Worm (Caenorhabditis elegans) whole organism, early embryonic: Measurements from ENCODE around the gene C53A3.4.

ENCODE experiments used
- B0310.2 ChIP-seq: sonication (generic microtip); optimal IDR thresholded peaks from 2 replicates; lab custom pipeline; 2016; ENCODE audit warnings: mild to moderate bottlenecking, missing genetic modification characterization, missing compliant biosample characterization
- F13C5.2 ChIP-seq: sonication (generic microtip); optimal IDR thresholded peaks from 2 replicates; lab custom pipeline; 2017; ENCODE audit warnings: mild to moderate bottlenecking, missing genetic modification characterization, inconsistent platforms, missing compliant biosample characterization
- aly-1 ChIP-seq: sonication (generic microtip); optimal IDR thresholded peaks from 2 replicates; lab custom pipeline; 2016; ENCODE audit warnings: missing genetic modification characterization, missing compliant biosample characterization
- ama-1 ChIP-seq: fragments of 150-350 bp; optimal IDR thresholded peaks from 2 replicates; lab custom pipeline; 2014
- ceh-13 ChIP-seq: fragments of 200-800 bp; sonication (Bioruptor generic); optimal IDR thresholded peaks from 2 replicates; lab custom pipeline; 2018; ENCODE audit warnings: mild to moderate bottlenecking, missing genetic modification characterization, missing compliant biosample characterization
- ceh-36 ChIP-seq: sonication (generic microtip); optimal IDR thresholded peaks from 2 replicates; lab custom pipeline; 2016; ENCODE audit warnings: missing genetic modification characterization, inconsistent platforms, missing compliant biosample characterization
- ets-7 ChIP-seq: sonication (generic microtip); optimal IDR thresholded peaks from 2 replicates; lab custom pipeline; 2016; ENCODE audit warnings: missing genotype, missing genetic modification characterization, missing compliant biosample characterization
- flt-1 ChIP-seq: fragments of 200-800 bp; sonication (Bioruptor generic); IDR thresholded peaks from 2 replicates; pipeline ENCODE4 v1.3.6; 2022; ENCODE audit warnings: missing genetic modification characterization, missing compliant biosample characterization
- hmbx-1 ChIP-seq: sonication (generic microtip); optimal IDR thresholded peaks from 2 replicates; lab custom pipeline; 2016; ENCODE audit warnings: mild to moderate bottlenecking, missing genetic modification characterization, missing compliant biosample characterization
- hmg-4 ChIP-seq: fragments of 200-800 bp; sonication (Bioruptor generic); optimal IDR thresholded peaks from 2 replicates; lab custom pipeline; 2018; ENCODE audit warnings: mild to moderate bottlenecking, missing genetic modification characterization, missing compliant biosample characterization
- hnd-1 ChIP-seq: sonication (generic microtip); optimal IDR thresholded peaks from 2 replicates; lab custom pipeline; 2016; ENCODE audit warnings: missing genetic modification characterization, missing compliant biosample characterization
- pes-1 ChIP-seq: fragments of 200-800 bp; sonication (Bioruptor generic); IDR thresholded peaks from 2 replicates; pipeline ENCODE4 v1.3.6; 2022; ENCODE audit warnings: missing genetic modification reagents, missing genetic modification characterization, missing compliant biosample characterization
- scrt-1 ChIP-seq: fragments of 200-800 bp; sonication (Bioruptor generic); IDR thresholded peaks from 2 replicates; pipeline ENCODE4 v1.3.6; 2022; ENCODE audit warnings: missing genetic modification characterization, missing compliant biosample characterization
- sea-1 ChIP-seq: fragments of 200-800 bp; sonication (Bioruptor generic); conservative IDR thresholded peaks from 2 replicates; pipeline ENCODE4 v1.3.6; 2022; ENCODE audit warnings: missing genetic modification characterization, missing compliant biosample characterization
- tbx-11 ChIP-seq: fragments of 200-800 bp; sonication (Bioruptor generic); IDR thresholded peaks from 2 replicates; pipeline ENCODE4 v1.3.6; 2022; ENCODE audit warnings: missing genetic modification characterization, missing compliant biosample characterization
- tbx-37 ChIP-seq: fragments of 200-800 bp; sonication (Bioruptor generic); conservative IDR thresholded peaks from 2 replicates; pipeline ENCODE4 v1.3.6; 2022; ENCODE audit warnings: missing genetic modification reagents, missing genetic modification characterization, missing compliant biosample characterization
- tra-4 ChIP-seq: sonication (generic microtip); optimal IDR thresholded peaks from 2 replicates; lab custom pipeline; 2017; ENCODE audit warnings: missing genetic modification characterization, missing compliant biosample characterization

Gene C53A3.4

ce11 chrV:5758780-5759179 is at the start of gene C53A3.4:
Gene C53A3.4, minus strand, starts transcription at chrV:5758880.
- TF ChIP-seq ceh-36 (tag; lab: Kevin White, UChicago) (no peak), B0310.2 (tag; lab: Kevin White, UChicago) (no peak), aly-1 (no peak), scrt-1 (GFP tag; lab: Robert Waterston, UW) (no peak), sea-1 (no peak), pes-1 (GFP tag; lab: Robert Waterston, UW) (no peak), flt-1 (GFP tag; lab: Robert Waterston, UW) (no peak), ceh-13 (no peak), ets-7 (no peak), ama-1 (lab: Kevin White, UChicago) (no peak)

- TF ChIP-seq tbx-37 (GFP tag; lab: Robert Waterston, UW) (no peak), scrt-1 (GFP tag; lab: Robert Waterston, UW) (no peak), ceh-13 (no peak), ets-7 (no peak), pes-1 (GFP tag; lab: Robert Waterston, UW) (no peak), hmbx-1 (tag; lab: Kevin White, UChicago) (no peak), hnd-1 (no peak), ceh-36 (tag; lab: Kevin White, UChicago) (no peak), ama-1 (lab: Kevin White, UChicago) (no peak), hmg-4 (GFP tag; lab: Kevin White, UChicago) (no peak), aly-1 (no peak), tbx-11 (GFP tag; lab: Robert Waterston, UW) (no peak), F13C5.2 (no peak), tra-4 (no peak), B0310.2 (tag; lab: Kevin White, UChicago) (no peak), sea-1 (no peak), flt-1 (GFP tag; lab: Robert Waterston, UW) (no peak)
Observed at ce11 chrV:5805467-5805866, 46.8 kb upstream of the C53A3.4 start, which contains the start of gene ZC250.5. Gene ZC250.5, plus strand, starts transcription at chrV:5805767.

- no peak for TF ChIP-seq tbx-11 (GFP tag; lab: Robert Waterston, UW)
- no peak for TF ChIP-seq flt-1 (GFP tag; lab: Robert Waterston, UW)
- no peak for TF ChIP-seq ceh-13
- no peak for TF ChIP-seq tra-4
- no peak for TF ChIP-seq ama-1 (lab: Kevin White, UChicago)
- no peak for TF ChIP-seq hmbx-1 (tag; lab: Kevin White, UChicago)
- TF ChIP-seq pes-1 (GFP tag; lab: Robert Waterston, UW), result no peak
- TF ChIP-seq F13C5.2, result no peak
Observed at ce11 chrV:5799373-5799772, 40.7 kb upstream of the C53A3.4 start, which contains the start of gene cyn-17. Gene cyn-17, plus strand, starts transcription at chrV:5799673.

ce11 chrV:5798132-5798531 is 39.5 kb upstream of the C53A3.4 start, which contains the start of gene nstp-3:
Gene nstp-3, minus strand, starts transcription at chrV:5798232.
- no peak for TF ChIP-seq scrt-1 (GFP tag; lab: Robert Waterston, UW)
- TF ChIP-seq tbx-37 (GFP tag; lab: Robert Waterston, UW), result no peak
- TF ChIP-seq aly-1, result no peak
- TF ChIP-seq ceh-36 (tag; lab: Kevin White, UChicago), result no peak
- no peak for TF ChIP-seq ets-7
- no peak for TF ChIP-seq tra-4
- TF ChIP-seq ama-1 (lab: Kevin White, UChicago), result no peak
- TF ChIP-seq hmbx-1 (tag; lab: Kevin White, UChicago), result no peak
- no peak for TF ChIP-seq hnd-1
- TF ChIP-seq F13C5.2, result no peak
- no peak for TF ChIP-seq sea-1
- no peak for TF ChIP-seq tbx-11 (GFP tag; lab: Robert Waterston, UW)
- no peak for TF ChIP-seq hmg-4 (GFP tag; lab: Kevin White, UChicago)
- TF ChIP-seq ceh-13, result no peak
- no peak for TF ChIP-seq pes-1 (GFP tag; lab: Robert Waterston, UW)
- TF ChIP-seq B0310.2 (tag; lab: Kevin White, UChicago), result no peak
- TF ChIP-seq flt-1 (GFP tag; lab: Robert Waterston, UW), result no peak

ce11 chrV:5792031-5792430 is 33.4 kb upstream of the C53A3.4 start, which contains the start of gene ZC250.2:
Gene ZC250.2, plus strand, starts transcription at chrV:5792331.
- no peak for TF ChIP-seq scrt-1 (GFP tag; lab: Robert Waterston, UW)
- TF ChIP-seq tra-4, result no peak
- TF ChIP-seq ceh-13, result no peak
- no peak for TF ChIP-seq aly-1
- no peak for TF ChIP-seq tbx-37 (GFP tag; lab: Robert Waterston, UW)
- TF ChIP-seq hmbx-1 (tag; lab: Kevin White, UChicago), result no peak
- no peak for TF ChIP-seq pes-1 (GFP tag; lab: Robert Waterston, UW)
- TF ChIP-seq flt-1 (GFP tag; lab: Robert Waterston, UW), result no peak
- no peak for TF ChIP-seq sea-1
- TF ChIP-seq ceh-36 (tag; lab: Kevin White, UChicago), result no peak
- no peak for TF ChIP-seq hnd-1
- no peak for TF ChIP-seq F13C5.2
- TF ChIP-seq hmg-4 (GFP tag; lab: Kevin White, UChicago), result no peak
- no peak for TF ChIP-seq ama-1 (lab: Kevin White, UChicago)
- TF ChIP-seq ets-7, result no peak
- no peak for TF ChIP-seq B0310.2 (tag; lab: Kevin White, UChicago)

ce11 chrV:5790497-5791280 is 32.0 kb upstream of the C53A3.4 start, which contains the start of the genes nhr-142 and F44E7.9:
Gene nhr-142, minus strand, starts transcription at chrV:5790553.
Gene F44E7.9, plus strand, starts transcription at chrV:5791230.
- TF ChIP-seq hmg-4 (GFP tag; lab: Kevin White, UChicago) (peak; percentile 67), scrt-1 (GFP tag; lab: Robert Waterston, UW) (no peak), tbx-37 (GFP tag; lab: Robert Waterston, UW) (0 out of 2 replicates have a peak, but pooled peaks have one; percentile 15), hnd-1 (no peak), hmbx-1 (tag; lab: Kevin White, UChicago) (no peak), aly-1 (no peak), ceh-13 (no peak), F13C5.2 (peak; percentile 64), ets-7 (no peak), flt-1 (GFP tag; lab: Robert Waterston, UW) (peak; percentile 66)

ce11 chrV:5788650-5789049 is 30.0 kb upstream of the C53A3.4 start:
- TF ChIP-seq pes-1 (GFP tag; lab: Robert Waterston, UW) (no peak), ama-1 (lab: Kevin White, UChicago) (no peak), flt-1 (GFP tag; lab: Robert Waterston, UW) (no peak), aly-1 (no peak), hmg-4 (GFP tag; lab: Kevin White, UChicago) (no peak), sea-1 (no peak), F13C5.2 (no peak), hnd-1 (no peak), tbx-11 (GFP tag; lab: Robert Waterston, UW) (no peak), B0310.2 (tag; lab: Kevin White, UChicago) (no peak), ets-7 (no peak), ceh-13 (no peak), tbx-37 (GFP tag; lab: Robert Waterston, UW) (no peak), hmbx-1 (tag; lab: Kevin White, UChicago) (no peak), ceh-36 (tag; lab: Kevin White, UChicago) (no peak), tra-4 (no peak), scrt-1 (GFP tag; lab: Robert Waterston, UW) (no peak)
